Fruit fly (Drosophila melanogaster): Measurements from ENCODE around the gene CG5828.

CG5828 gene

dm6 chr2L:5117054-5117453 is 23.3 kb downstream of the CG5828 start:
- TF ChIP-seq CTCF (optimal IDR thresholded peaks at IDR 0.05) (no peak), CG8478 (optimal IDR thresholded peaks at IDR 0.05) (no peak)

dm6 chr2L:5119640-5120039 is 25.9 kb downstream of the CG5828 start:
- no peak for TF ChIP-seq CTCF (optimal IDR thresholded peaks at IDR 0.05)
